Fruit fly (Drosophila melanogaster) S2 (cell line): ENCODE results near the gene PolrMT.

ENCODE experiments used
- CG8478 ChIP-seq: fragments of >200 bp; optimal IDR thresholded peaks from 2 replicates; lab custom pipeline; 2018
- CTCF ChIP-seq, 2 experiments: fragments of >200 bp; optimal IDR thresholded peaks; 2 replicates each; lab custom pipeline; 2018

DNA sequence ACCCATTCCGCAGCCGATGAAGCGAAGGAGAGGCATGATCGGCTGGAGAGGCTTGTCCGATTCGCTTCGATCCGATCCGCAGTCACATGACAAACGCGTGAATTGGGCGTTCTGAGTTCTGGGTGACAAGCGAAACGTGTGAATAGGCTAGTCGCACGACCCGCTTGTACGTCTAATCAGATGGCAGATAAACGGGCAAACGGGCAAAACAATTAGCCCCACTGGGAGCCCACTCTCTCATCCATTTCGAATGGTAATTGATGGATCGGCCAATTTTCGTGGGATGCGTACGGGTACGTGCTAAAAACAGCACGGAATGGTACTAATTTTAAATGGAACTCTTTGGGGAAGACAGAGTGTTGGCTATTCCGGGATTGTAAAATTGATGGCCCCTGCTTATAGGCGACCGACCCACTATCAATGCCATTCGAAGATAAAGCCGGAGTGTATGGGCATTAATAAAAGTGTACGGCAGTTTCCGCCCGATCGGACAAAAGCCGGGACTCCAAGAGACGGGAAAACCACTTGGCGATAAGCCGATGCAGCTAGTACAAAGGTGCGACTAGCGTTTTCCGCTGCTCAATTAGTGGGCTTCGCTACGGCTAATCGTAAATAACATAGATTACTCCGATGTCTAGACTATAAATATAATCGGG, 19.4 kb upstream of the PolrMT start:
- no peak for TF ChIP-seq CTCF (optimal IDR thresholded peaks at IDR 0.05; lab: Kevin White, UChicago)
- no peak for TF ChIP-seq CG8478 (lab: Kevin White, UChicago)
